Worm (Caenorhabditis elegans) whole organism, L4 larva: ENCODE data around the gene atgp-1.

Experiments
- R02D3.7 ChIP-seq: fragments of 150-350 bp; sonication (generic microtip); optimal IDR thresholded peaks from 3 replicates; lab custom pipeline; 2014; ENCODE audit warnings: missing biosample characterization, missing genetic modification characterization
- Y105C5A.15 ChIP-seq: fragments of 200-800 bp; sonication (Bioruptor generic); IDR thresholded peaks from 2 replicates; pipeline ENCODE4 v1.3.6; 2022; ENCODE audit warnings: missing genetic modification characterization, missing compliant biosample characterization
- Y48G9A.11 ChIP-seq: fragments of 200-800 bp; sonication (Bioruptor generic); IDR thresholded peaks from 2 replicates; pipeline ENCODE4 v1.3.6; 2022; ENCODE audit warnings: missing genetic modification reagents, missing genetic modification characterization, missing compliant biosample characterization
- Y75B8A.6 ChIP-seq: fragments of 200-800 bp; sonication (Bioruptor generic); IDR thresholded peaks from 2 replicates; pipeline ENCODE4 v1.3.6; 2022; ENCODE audit warnings: missing genetic modification reagents, missing genetic modification characterization, missing compliant biosample characterization
- ZK337.2 ChIP-seq: fragments of 200-800 bp; sonication (Bioruptor generic); IDR thresholded peaks from 2 replicates; pipeline ENCODE4 v1.3.6; 2022; ENCODE audit warnings: missing genetic modification reagents, missing genetic modification characterization, missing compliant biosample characterization
- aha-1 ChIP-seq: fragments of 150-350 bp; peaks from one replicate; lab custom pipeline; 2014; ENCODE audit warnings: missing biosample characterization, missing genetic modification characterization
- ama-1 ChIP-seq: fragments of 150-350 bp; optimal IDR thresholded peaks from 2 replicates; lab custom pipeline; 2014; ENCODE audit warnings: inconsistent platforms, mixed read lengths
- arid-1 ChIP-seq: fragments of 200-800 bp; sonication (Bioruptor generic); conservative IDR thresholded peaks from 2 replicates; pipeline ENCODE4 v1.3.6; 2022; ENCODE audit warnings: missing genetic modification reagents, missing genetic modification characterization, missing compliant biosample characterization
- ceh-20 ChIP-seq: fragments of 200-800 bp; sonication (Bioruptor generic); IDR thresholded peaks from 2 replicates; pipeline ENCODE4 v1.3.6; 2022; ENCODE audit warnings: missing genetic modification reagents, missing genetic modification characterization, missing compliant biosample characterization
- ceh-44 ChIP-seq: fragments of 200-800 bp; sonication (Bioruptor generic); IDR thresholded peaks from 2 replicates; pipeline ENCODE4 v1.3.6; 2022; ENCODE audit warnings: missing genetic modification reagents, missing genetic modification characterization, missing compliant biosample characterization
- ceh-62 ChIP-seq: sonication (generic microtip); optimal IDR thresholded peaks from 2 replicates; lab custom pipeline; 2017; ENCODE audit warnings: missing biosample characterization, missing genetic modification characterization
- ces-1 ChIP-seq: fragments of 150-350 bp; sonication (generic microtip); optimal IDR thresholded peaks from 4 replicates; lab custom pipeline; 2014; ENCODE audit warnings: missing biosample characterization, missing genetic modification reagents, missing genetic modification characterization
- ctbp-1 ChIP-seq: fragments of 200-800 bp; sonication (Bioruptor generic); IDR thresholded peaks from 2 replicates; pipeline ENCODE4 v1.3.6; 2022; ENCODE audit warnings: missing genetic modification reagents, missing genetic modification characterization, missing compliant biosample characterization
- daf-16 ChIP-seq, 3 experiments: sonication (generic microtip); optimal IDR thresholded peaks; 2 replicates each; lab custom pipeline; 2016 to 2017; ENCODE audit warnings: missing genetic modification characterization in 3 of 3, missing genetic modification reagents in 3 of 3, mild to moderate bottlenecking in 2 of 3, missing compliant biosample characterization in 2 of 3, missing biosample characterization in 1 of 3, moderate library complexity in 1 of 3
- dmd-6 ChIP-seq: fragments of 200-800 bp; sonication (Bioruptor generic); IDR thresholded peaks from 2 replicates; pipeline ENCODE4 v1.3.6; 2022; ENCODE audit warnings: missing genetic modification reagents, missing genetic modification characterization, missing compliant biosample characterization
- dve-1 ChIP-seq: sonication (generic microtip); optimal IDR thresholded peaks from 2 replicates; lab custom pipeline; 2017; ENCODE audit warnings: antibody characterized with exemption, mild to moderate bottlenecking, missing genetic modification characterization, missing compliant biosample characterization; ENCODE audit not compliant: insufficient read depth
- egl-27 ChIP-seq: sonication (generic microtip); optimal IDR thresholded peaks from 3 replicates; lab custom pipeline; 2017; ENCODE audit warnings: missing biosample characterization, missing genetic modification reagents, missing genetic modification characterization
- hif-1 ChIP-seq, 2 experiments: sonication (generic microtip); optimal IDR thresholded peaks; 2 replicates each; lab custom pipeline; 2016 to 2017; ENCODE audit warnings: missing compliant biosample characterization in 2 of 2, missing genetic modification characterization in 2 of 2, missing genetic modification reagents in 2 of 2, missing genotype in 2 of 2, mild to moderate bottlenecking in 1 of 2
- lin-13 ChIP-seq: fragments of 150-350 bp; optimal IDR thresholded peaks from 2 replicates; lab custom pipeline; 2014; ENCODE audit warnings: missing biosample characterization, missing genetic modification reagents, missing genetic modification characterization
- lin-38 ChIP-seq: fragments of 200-800 bp; sonication (Bioruptor generic); IDR thresholded peaks from 2 replicates; pipeline ENCODE4 v1.3.6; 2022; ENCODE audit warnings: missing genetic modification reagents, missing genetic modification characterization, missing compliant biosample characterization
- lsy-2 ChIP-seq, 2 experiments: fragments of 150-350 bp in 1 of 2; sonication (generic microtip) in 1 of 2; optimal IDR thresholded peaks; 2 replicates each; lab custom pipeline; 2014 to 2017; ENCODE audit warnings: missing biosample characterization in 2 of 2, missing genetic modification characterization in 2 of 2
- mdl-1 ChIP-seq, 2 experiments: fragments of 150-350 bp in 1 of 2; sonication (generic microtip) in 1 of 2; optimal IDR thresholded peaks; 2 replicates each; lab custom pipeline; 2014 to 2017; ENCODE audit warnings: missing biosample characterization in 2 of 2, missing genetic modification characterization in 2 of 2
- mdt-29 ChIP-seq: fragments of 200-800 bp; sonication (Bioruptor generic); IDR thresholded peaks from 2 replicates; pipeline ENCODE4 v1.3.6; 2022; ENCODE audit warnings: missing genetic modification reagents, missing genetic modification characterization, missing compliant biosample characterization
- mep-1 ChIP-seq: fragments of 150-350 bp; sonication (generic microtip); optimal IDR thresholded peaks from 3 replicates; lab custom pipeline; 2014; ENCODE audit warnings: missing biosample characterization, missing genetic modification characterization
- mes-2 ChIP-seq: sonication (generic microtip); optimal IDR thresholded peaks from 2 replicates; lab custom pipeline; 2016; ENCODE audit warnings: missing genotype, mild to moderate bottlenecking, missing genetic modification characterization, missing compliant biosample characterization; ENCODE audit not compliant: poor library complexity, severe bottlenecking
- nhr-10 ChIP-seq: fragments of 150-350 bp; optimal IDR thresholded peaks from 2 replicates; lab custom pipeline; 2014; ENCODE audit warnings: missing biosample characterization, missing genetic modification characterization
- nhr-237 ChIP-seq: sonication (generic microtip); optimal IDR thresholded peaks from 2 replicates; lab custom pipeline; 2017; ENCODE audit warnings: missing biosample characterization, missing genetic modification characterization
- nhr-42 ChIP-seq: fragments of 200-800 bp; sonication (Bioruptor generic); IDR thresholded peaks from 2 replicates; pipeline ENCODE4 v1.3.6; 2022; ENCODE audit warnings: missing genetic modification characterization, missing compliant biosample characterization
- nhr-6 ChIP-seq: fragments of 150-350 bp; optimal IDR thresholded peaks from 2 replicates; lab custom pipeline; 2014; ENCODE audit warnings: missing biosample characterization, missing genetic modification characterization
- nhr-76 ChIP-seq: fragments of 150-350 bp; optimal IDR thresholded peaks from 2 replicates; lab custom pipeline; 2014; ENCODE audit warnings: missing biosample characterization, missing genetic modification characterization
- pha-4 ChIP-seq, 2 experiments: fragments of 150-350 bp in 1 of 2; fragments of 200-800 bp in 1 of 2; sonication (Bioruptor generic) in 1 of 2; IDR thresholded peaks in 1 of 2; optimal IDR thresholded peaks in 1 of 2; 2 replicates each; pipeline versions ENCODE4 v1.3.6 to Lab custom; 2014 to 2022; ENCODE audit warnings: missing genetic modification characterization in 2 of 2, missing genetic modification reagents in 2 of 2, missing biosample characterization in 1 of 2, missing compliant biosample characterization in 1 of 2
- php-3 ChIP-seq: fragments of 200-800 bp; sonication (Bioruptor generic); IDR thresholded peaks from 2 replicates; pipeline ENCODE4 v1.3.6; 2022; ENCODE audit warnings: missing genetic modification reagents, missing genetic modification characterization, missing compliant biosample characterization
- rbr-2 ChIP-seq: sonication (generic microtip); optimal IDR thresholded peaks from 2 replicates; lab custom pipeline; 2016; ENCODE audit warnings: missing genotype, missing genetic modification characterization, missing compliant biosample characterization
- saeg-2 ChIP-seq: fragments of 200-800 bp; sonication (Bioruptor generic); IDR thresholded peaks from 2 replicates; pipeline ENCODE4 v1.3.6; 2022; ENCODE audit warnings: missing genetic modification reagents, missing genetic modification characterization, missing compliant biosample characterization
- skn-1 ChIP-seq: fragments of 150-350 bp; optimal IDR thresholded peaks from 2 replicates; lab custom pipeline; 2014; ENCODE audit warnings: missing biosample characterization, missing genetic modification characterization
- snpc-1.2 ChIP-seq: fragments of 200-800 bp; sonication (Bioruptor generic); IDR thresholded peaks from 2 replicates; pipeline ENCODE4 v1.3.6; 2022; ENCODE audit warnings: missing genetic modification reagents, missing genetic modification characterization, missing compliant biosample characterization
- spr-1 ChIP-seq: sonication (generic microtip); optimal IDR thresholded peaks from 2 replicates; lab custom pipeline; 2016; ENCODE audit warnings: mild to moderate bottlenecking, missing genetic modification characterization, missing compliant biosample characterization
- tag-97 ChIP-seq: fragments of 200-800 bp; sonication (Bioruptor generic); IDR thresholded peaks from 2 replicates; pipeline ENCODE4 v1.3.6; 2022; ENCODE audit warnings: missing genetic modification characterization, missing compliant biosample characterization
- unc-62 ChIP-seq, 3 experiments: fragments of 150-350 bp in 1 of 3; sonication (generic microtip); optimal IDR thresholded peaks in 2 of 3; peaks in 1 of 3; 1 replicate in 1 of 3; 2 replicates in 2 of 3; lab custom pipeline; 2014 to 2017; ENCODE audit warnings: missing biosample characterization in 3 of 3, missing genetic modification characterization in 3 of 3, missing genetic modification reagents in 3 of 3, missing genotype in 1 of 3
- vab-7 ChIP-seq: fragments of 200-800 bp; sonication (Bioruptor generic); IDR thresholded peaks from 2 replicates; pipeline ENCODE4 v1.3.6; 2022; ENCODE audit warnings: missing genetic modification reagents, missing genetic modification characterization, missing compliant biosample characterization
- ztf-7 ChIP-seq: fragments of 150-350 bp; optimal IDR thresholded peaks from 2 replicates; lab custom pipeline; 2014; ENCODE audit warnings: missing biosample characterization, missing genetic modification characterization

The atgp-1 gene

ce11 chrIV:17284511-17285089, 15.5 kb downstream of the atgp-1 start:
- peak; percentile 44; the same call in 1 of the 2 replicates for TF ChIP-seq snpc-1.2 (GFP tag; lab: Robert Waterston, UW)
- TF ChIP-seq Y48G9A.11 (GFP tag; lab: Robert Waterston, UW): peak; percentile 41; the same call in 1 of the 2 replicates
- TF ChIP-seq lin-38 (GFP tag; lab: Robert Waterston, UW): 0 out of 2 replicates have a peak, but pooled peaks have one; percentile 16

ce11 chrIV:17285263-17285662, 16.1 kb downstream of the atgp-1 start:
- TF ChIP-seq mes-2 (tag; lab: Kevin White, UChicago): peak; percentile 42
- TF ChIP-seq spr-1 (tag; lab: Kevin White, UChicago): no peak
- no peak for TF ChIP-seq ztf-7
- TF ChIP-seq php-3 (GFP tag; lab: Robert Waterston, UW): no peak
- TF ChIP-seq nhr-76: no peak
- peak in 1 of 2 experiments; percentile 26 for TF ChIP-seq hif-1 (tag; optimal IDR thresholded peaks at IDR 0.05; lab: Kevin White, UChicago)
- TF ChIP-seq pha-4 (GFP tag; IDR thresholded peaks at IDR 0.05; lab: Robert Waterston, UW): no peak
- TF ChIP-seq pha-4 (tag; optimal IDR thresholded peaks at IDR 0.05; lab: Kevin White, UChicago): no peak
- peak; percentile 63; the same call in 1 of the 2 replicates for TF ChIP-seq ctbp-1 (GFP tag; lab: Robert Waterston, UW)
- no peak for TF ChIP-seq R02D3.7 (tag; lab: Kevin White, UChicago)
- no peak for TF ChIP-seq arid-1 (GFP tag; lab: Robert Waterston, UW)
- no peak for TF ChIP-seq vab-7 (GFP tag; lab: Robert Waterston, UW)
- TF ChIP-seq nhr-42 (GFP tag; lab: Robert Waterston, UW): no peak
- no peak for TF ChIP-seq ces-1 (GFP tag; lab: Kevin White, UChicago)
- TF ChIP-seq egl-27: no peak
- TF ChIP-seq skn-1 (tag; lab: Kevin White, UChicago): no peak
- TF ChIP-seq aha-1 (tag; lab: Kevin White, UChicago): no peak
- TF ChIP-seq ceh-62 (tag; lab: Kevin White, UChicago): no peak
- TF ChIP-seq ceh-20 (GFP tag; lab: Robert Waterston, UW): peak; percentile 39; the same call in 1 of the 2 replicates
- TF ChIP-seq dmd-6 (GFP tag; lab: Robert Waterston, UW): 0 out of 2 replicates have a peak, but pooled peaks have one; percentile 25
- TF ChIP-seq nhr-6 (tag; lab: Kevin White, UChicago): no peak
- peak; percentile 11 for TF ChIP-seq dve-1 (tag; lab: Kevin White, UChicago)
- peak; percentile 12 for TF ChIP-seq mep-1
- TF ChIP-seq unc-62 (GFP tag; optimal IDR thresholded peaks at IDR 0.05 in 1 of 2; lab: Kevin White, UChicago): peak in 1 of 2 experiments; percentile 49
- TF ChIP-seq unc-62 (tag; optimal IDR thresholded peaks at IDR 0.05; lab: Kevin White, UChicago): no peak
- TF ChIP-seq ama-1 (lab: Kevin White, UChicago): no peak
- peak in 1 of 2 experiments; percentile 52 for TF ChIP-seq lsy-2 (tag; optimal IDR thresholded peaks at IDR 0.05; lab: Kevin White, UChicago)
- no peak for TF ChIP-seq lin-13 (GFP tag; lab: Kevin White, UChicago)
- TF ChIP-seq daf-16 (GFP tag; optimal IDR thresholded peaks at IDR 0.05; lab: Kevin White, UChicago): no peak
- no peak for TF ChIP-seq daf-16 (tag; optimal IDR thresholded peaks at IDR 0.05; lab: Kevin White, UChicago)
- 0 out of 2 replicates have a peak, but pooled peaks have one; percentile 34 for TF ChIP-seq snpc-1.2 (GFP tag; lab: Robert Waterston, UW)
- no peak for TF ChIP-seq nhr-10 (tag; lab: Kevin White, UChicago)
- no peak for TF ChIP-seq saeg-2
- 0 out of 2 replicates have a peak, but pooled peaks have one; percentile 20 for TF ChIP-seq Y75B8A.6
- TF ChIP-seq tag-97 (GFP tag; lab: Robert Waterston, UW): no peak
- TF ChIP-seq ceh-44: no peak
- peak in 1 of 2 experiments; percentile 3 for TF ChIP-seq mdl-1 (tag; optimal IDR thresholded peaks at IDR 0.05; lab: Kevin White, UChicago)
- no peak for TF ChIP-seq lin-38 (GFP tag; lab: Robert Waterston, UW)
- no peak for TF ChIP-seq ZK337.2 (GFP tag; lab: Robert Waterston, UW)
- TF ChIP-seq rbr-2 (tag; lab: Kevin White, UChicago): peak; percentile 7
- TF ChIP-seq Y105C5A.15 (GFP tag; lab: Robert Waterston, UW): no peak
- TF ChIP-seq nhr-237 (tag; lab: Kevin White, UChicago): no peak
- no peak for TF ChIP-seq mdt-29 (GFP tag; lab: Robert Waterston, UW)
- TF ChIP-seq, all 104 proteins: peak for 13
